Worm (Caenorhabditis elegans): ENCODE measurements around the gene acdh-13.
"Not testable (repeated sequence)": the region's sequence is repeated elsewhere in the genome, so short reads cannot be mapped to it uniquely, and the experiment has no call there.

ce11 chrIV:8468729-8469340 lies 29.8 kb downstream of the acdh-13 start:
- not testable (repeated sequence) for TF ChIP-seq sea-2 (GFP tag; IDR thresholded peaks at IDR 0.05); ama-1 (optimal IDR thresholded peaks at IDR 0.05); ama-1 (GFP tag; optimal IDR thresholded peaks at IDR 0.05); pha-4 (tag; optimal IDR thresholded peaks at IDR 0.05)

All from whole organism, young adult.